Worm (Caenorhabditis elegans) whole organism, L1 larva: ENCODE measurements around the gene Y66D12A.1.

ENCODE experiments used
- C34B4.2 ChIP-seq: sonication (generic microtip); optimal IDR thresholded peaks from 2 replicates; lab custom pipeline; 2017; ENCODE audit warnings: mild to moderate bottlenecking, missing genetic modification characterization, missing compliant biosample characterization
- F16B12.6 ChIP-seq: fragments of 150-350 bp; optimal IDR thresholded peaks from 2 replicates; lab custom pipeline; 2014; ENCODE audit warnings: missing biosample characterization, missing genetic modification characterization
- Y116A8C.19 ChIP-seq: sonication (generic microtip); optimal IDR thresholded peaks from 2 replicates; lab custom pipeline; 2016; ENCODE audit warnings: missing compliant biosample characterization, missing genetic modification characterization, borderline replicate concordance
- alr-1 ChIP-seq: fragments of 200-800 bp; sonication (Bioruptor generic); optimal IDR thresholded peaks from 2 replicates; lab custom pipeline; 2018; ENCODE audit warnings: borderline replicate concordance, mild to moderate bottlenecking, missing genetic modification characterization, missing compliant biosample characterization
- blmp-1 ChIP-seq: fragments of 150-350 bp; optimal IDR thresholded peaks from 2 replicates; lab custom pipeline; 2014; ENCODE audit warnings: missing biosample characterization, missing genetic modification characterization
- ceh-63 ChIP-seq: fragments of 200-800 bp; sonication (Bioruptor generic); optimal IDR thresholded peaks from 2 replicates; lab custom pipeline; 2018; ENCODE audit warnings: mild to moderate bottlenecking, missing genetic modification characterization, missing compliant biosample characterization
- ceh-8 ChIP-seq: fragments of 200-800 bp; sonication (Bioruptor generic); optimal IDR thresholded peaks from 2 replicates; lab custom pipeline; 2018; ENCODE audit warnings: mild to moderate bottlenecking, missing genetic modification characterization, moderate library complexity, missing compliant biosample characterization
- ceh-88 ChIP-seq: fragments of 200-800 bp; sonication (Bioruptor generic); IDR thresholded peaks from 2 replicates; pipeline ENCODE4 v1.3.6; 2022; ENCODE audit warnings: missing genetic modification characterization, missing compliant biosample characterization
- ces-1 ChIP-seq: fragments of 150-350 bp; optimal IDR thresholded peaks from 2 replicates; lab custom pipeline; 2014; ENCODE audit warnings: missing biosample characterization, missing genetic modification reagents, missing genetic modification characterization
- dpl-1 ChIP-seq, 3 experiments: fragments of 150-350 bp in 2 of 3; sonication (generic microtip) in 1 of 3; optimal IDR thresholded peaks; 2 replicates each; lab custom pipeline; 2014 to 2017; ENCODE audit warnings: missing biosample characterization in 3 of 3, missing genetic modification characterization in 3 of 3, missing genetic modification reagents in 3 of 3
- efl-1 ChIP-seq, 4 experiments: fragments of 150-350 bp; optimal IDR thresholded peaks in 3 of 4; peaks in 1 of 4; 1 replicate in 1 of 4; 2 replicates in 3 of 4; lab custom pipeline; 2014; ENCODE audit warnings: missing biosample characterization in 2 of 4, missing genetic modification characterization in 2 of 4, missing genetic modification reagents in 2 of 4
- elt-3 ChIP-seq, 6 experiments: fragments of 150-350 bp in 1 of 6; sonication (generic microtip); optimal IDR thresholded peaks; 2 replicates each; lab custom pipeline; 2017 to 2018; ENCODE audit warnings: missing biosample characterization in 6 of 6, missing genetic modification characterization in 6 of 6, inconsistent platforms in 1 of 6
- ets-5 ChIP-seq: fragments of 200-800 bp; sonication (Bioruptor generic); IDR thresholded peaks from 2 replicates; pipeline ENCODE4 v1.3.6; 2022; ENCODE audit warnings: missing genetic modification characterization, missing compliant biosample characterization
- fkh-10 ChIP-seq: sonication (generic microtip); optimal IDR thresholded peaks from 2 replicates; lab custom pipeline; 2017; ENCODE audit warnings: missing biosample characterization, missing genetic modification reagents, missing genetic modification characterization
- fkh-8 ChIP-seq: sonication (generic microtip); optimal IDR thresholded peaks from 2 replicates; lab custom pipeline; 2016; ENCODE audit warnings: mild to moderate bottlenecking, missing genetic modification characterization, missing compliant biosample characterization
- grh-1 ChIP-seq: fragments of 200-800 bp; sonication (Bioruptor generic); IDR thresholded peaks from 2 replicates; pipeline ENCODE4 v1.3.6; 2022; ENCODE audit warnings: missing genetic modification reagents, missing genetic modification characterization, missing compliant biosample characterization
- hlh-17 ChIP-seq: fragments of 200-800 bp; sonication (Bioruptor generic); optimal IDR thresholded peaks from 2 replicates; lab custom pipeline; 2018; ENCODE audit warnings: missing genetic modification characterization, mild to moderate bottlenecking, missing compliant biosample characterization, moderate library complexity, borderline replicate concordance
- lin-13 ChIP-seq: fragments of 150-350 bp; optimal IDR thresholded peaks from 2 replicates; lab custom pipeline; 2014; ENCODE audit warnings: missing biosample characterization, missing genetic modification reagents, missing genetic modification characterization
- lin-14 ChIP-seq: fragments of 200-800 bp; sonication (Bioruptor generic); optimal IDR thresholded peaks from 2 replicates; lab custom pipeline; 2018; ENCODE audit warnings: mild to moderate bottlenecking, missing genetic modification characterization, moderate library complexity, missing compliant biosample characterization
- lir-3 ChIP-seq: sonication (generic microtip); optimal IDR thresholded peaks from 2 replicates; lab custom pipeline; 2016; ENCODE audit warnings: mild to moderate bottlenecking, missing genetic modification characterization, moderate library complexity, missing compliant biosample characterization; ENCODE audit not compliant: poor library complexity
- mdl-1 ChIP-seq, 2 experiments: fragments of 150-350 bp; optimal IDR thresholded peaks; 2 replicates each; lab custom pipeline; 2014 to 2017; ENCODE audit warnings: missing biosample characterization in 2 of 2, missing genetic modification characterization in 2 of 2, inconsistent platforms in 1 of 2
- nhr-12 ChIP-seq: sonication (generic microtip); optimal IDR thresholded peaks from 2 replicates; lab custom pipeline; 2017; ENCODE audit warnings: missing biosample characterization, missing genetic modification characterization
- nhr-76 ChIP-seq: sonication (generic microtip); optimal IDR thresholded peaks from 2 replicates; lab custom pipeline; 2017; ENCODE audit warnings: missing biosample characterization, missing genetic modification characterization
- nhr-77 ChIP-seq: fragments of 150-350 bp; optimal IDR thresholded peaks from 2 replicates; lab custom pipeline; 2014; ENCODE audit warnings: missing biosample characterization, missing genetic modification characterization
- nhr-85 ChIP-seq: sonication (generic microtip); peaks from one replicate; lab custom pipeline; 2016; ENCODE audit warnings: missing genetic modification characterization, inconsistent platforms, missing compliant biosample characterization
- snu-23 ChIP-seq: sonication (generic microtip); optimal IDR thresholded peaks from 2 replicates; lab custom pipeline; 2016; ENCODE audit warnings: missing genetic modification characterization, missing compliant biosample characterization
- sptf-1 ChIP-seq: fragments of 150-350 bp; optimal IDR thresholded peaks from 2 replicates; lab custom pipeline; 2014; ENCODE audit warnings: missing biosample characterization, missing genetic modification characterization
- sup-37 ChIP-seq: fragments of 200-800 bp; sonication (Bioruptor generic); optimal IDR thresholded peaks from 2 replicates; lab custom pipeline; 2018; ENCODE audit warnings: mild to moderate bottlenecking, missing genetic modification characterization, missing compliant biosample characterization
- vab-15 ChIP-seq: sonication (generic microtip); optimal IDR thresholded peaks from 2 replicates; lab custom pipeline; 2017; ENCODE audit warnings: missing genotype, mild to moderate bottlenecking, missing genetic modification characterization, missing compliant biosample characterization
- ztf-11 ChIP-seq, 2 experiments: sonication (generic microtip); optimal IDR thresholded peaks; 2 replicates each; lab custom pipeline; 2016 to 2017; ENCODE audit warnings: missing genetic modification characterization in 2 of 2, missing biosample characterization in 1 of 2, missing compliant biosample characterization in 1 of 2

The Y66D12A.1 gene

ce11 chrIII:11607870-11608269 is at the start of gene Y66D12A.1:
TSS of gene Y66D12A.1 (plus strand) at chrIII:11608170.
- TF ChIP-seq nhr-77 (tag; lab: Kevin White, UChicago) (no peak), F16B12.6 (tag; lab: Kevin White, UChicago) (no peak), Y116A8C.19 (tag; lab: Kevin White, UChicago) (no peak), sup-37 (GFP tag; lab: Kevin White, UChicago) (no peak), fkh-10 (GFP tag; lab: Kevin White, UChicago) (no peak), alr-1 (no peak), mdl-1 (tag; optimal IDR thresholded peaks at IDR 0.05; lab: Kevin White, UChicago) (no peak), ces-1 (GFP tag; lab: Kevin White, UChicago) (no peak), dpl-1 (GFP tag; optimal IDR thresholded peaks at IDR 0.05; lab: Kevin White, UChicago) (no peak), hlh-17 (GFP tag; lab: Kevin White, UChicago) (no peak), elt-3 (tag; optimal IDR thresholded peaks at IDR 0.05; lab: Kevin White, UChicago) (no peak), vab-15 (no peak), efl-1 (optimal IDR thresholded peaks at IDR 0.05; lab: Kevin White, UChicago) (no peak), efl-1 (GFP tag; optimal IDR thresholded peaks at IDR 0.05 in 1 of 2; lab: Kevin White, UChicago) (no peak), lin-13 (GFP tag; lab: Kevin White, UChicago) (no peak), sptf-1 (no peak)
- TF ChIP-seq, all 84 proteins: peak for 0

- peak; percentile 39 for TF ChIP-seq lin-14 (GFP tag; lab: Kevin White, UChicago)
- TF ChIP-seq efl-1 (optimal IDR thresholded peaks at IDR 0.05; lab: Kevin White, UChicago) = no peak
- TF ChIP-seq efl-1 (GFP tag; optimal IDR thresholded peaks at IDR 0.05 in 1 of 2; lab: Kevin White, UChicago) = peak in 1 of 2 experiments; percentile 40
- no peak for TF ChIP-seq ets-5 (GFP tag; lab: Robert Waterston, UW)
- TF ChIP-seq ceh-8 = no peak
- TF ChIP-seq snu-23 (GFP tag; lab: Kevin White, UChicago) = peak; percentile 12
- peak; percentile 59 for TF ChIP-seq nhr-85
Observed at ce11 chrIII:11558251-11558650, 49.7 kb upstream of the Y66D12A.1 start.

- TF ChIP-seq grh-1 (GFP tag; lab: Robert Waterston, UW) (0 out of 2 replicates have a peak, but pooled peaks have one; percentile 10), ceh-63 (no peak), nhr-85 (peak; percentile 68), nhr-12 (no peak), ztf-11 (tag; optimal IDR thresholded peaks at IDR 0.05; lab: Kevin White, UChicago) (peak in 1 of 2 experiments; percentile 4), sptf-1 (no peak), snu-23 (GFP tag; lab: Kevin White, UChicago) (peak; percentile 30), blmp-1 (tag; lab: Kevin White, UChicago) (peak; percentile 25), lin-14 (GFP tag; lab: Kevin White, UChicago) (peak; percentile 36)
Observed at ce11 chrIII:11559677-11560076, 48.3 kb upstream of the Y66D12A.1 start.

ce11 chrIII:11560504-11561202 is 47.3 kb upstream of the Y66D12A.1 start, which contains the start of gene ztf-29:
TSS of gene ztf-29 (plus strand) at chrIII:11561152.
- TF ChIP-seq lir-3 = no peak
- TF ChIP-seq ceh-88 (GFP tag; lab: Robert Waterston, UW) = no peak
- no peak for TF ChIP-seq fkh-8 (tag; lab: Kevin White, UChicago)
- TF ChIP-seq vab-15 = no peak
- TF ChIP-seq elt-3 (tag; optimal IDR thresholded peaks at IDR 0.05; lab: Kevin White, UChicago) = no peak
- TF ChIP-seq C34B4.2 (tag; lab: Kevin White, UChicago) = no peak

- TF ChIP-seq nhr-76 (tag; lab: Kevin White, UChicago) = no peak
- peak; percentile 7 for TF ChIP-seq nhr-85
Observed at ce11 chrIII:11561597-11561996, 46.4 kb upstream of the Y66D12A.1 start.
